Worm (Caenorhabditis elegans) whole organism, L1 larva: ENCODE data around the gene F48G7.7.

Experiments used
- F16B12.6 ChIP-seq: fragments of 150-350 bp; optimal IDR thresholded peaks from 2 replicates; lab custom pipeline; 2014; ENCODE audit warnings: missing biosample characterization, missing genetic modification characterization
- hpl-2 ChIP-seq: fragments of 150-350 bp; optimal IDR thresholded peaks from 2 replicates; lab custom pipeline; 2014; ENCODE audit warnings: missing biosample characterization, missing genetic modification reagents, missing genetic modification characterization
- pag-3 ChIP-seq: sonication (generic microtip); optimal IDR thresholded peaks from 2 replicates; lab custom pipeline; 2017; ENCODE audit warnings: missing genetic modification characterization, mild to moderate bottlenecking, missing compliant biosample characterization, antibody characterized with exemption, borderline replicate concordance; ENCODE audit not compliant: insufficient read depth
- skn-1 ChIP-seq: fragments of 150-350 bp; optimal IDR thresholded peaks from 2 replicates; lab custom pipeline; 2014; ENCODE audit warnings: missing biosample characterization, missing genetic modification characterization
- unc-98 ChIP-seq: fragments of 200-800 bp; sonication (Bioruptor generic); IDR thresholded peaks from 2 replicates; pipeline ENCODE4 v1.3.6; 2022; ENCODE audit warnings: missing genetic modification characterization, missing compliant biosample characterization

ce11 chrV:657678-658077 lies 31.5 kb upstream of the F48G7.7 start, which contains the start of gene srh-246:
- TF ChIP-seq pag-3 (tag; lab: Kevin White, UChicago) (no peak), hpl-2 (GFP tag; lab: Kevin White, UChicago) (no peak), skn-1 (tag; lab: Kevin White, UChicago) (no peak), unc-98 (GFP tag; lab: Robert Waterston, UW) (no peak), F16B12.6 (tag; lab: Kevin White, UChicago) (no peak)
